Worm (Caenorhabditis elegans) whole organism, young adult: Measurements from ENCODE around the gene acd-4.

Experiments
- B0336.3 ChIP-seq: fragments of 200-800 bp; sonication (Bioruptor generic); IDR thresholded peaks from 2 replicates; pipeline ENCODE4 v1.3.6; 2022; ENCODE audit warnings: missing genetic modification characterization, missing compliant biosample characterization
- D2030.7 ChIP-seq: fragments of 200-800 bp; sonication (Bioruptor generic); IDR thresholded peaks from 2 replicates; pipeline ENCODE4 v1.3.6; 2022; ENCODE audit warnings: missing genetic modification reagents, missing genetic modification characterization, missing compliant biosample characterization
- F23B12.7 ChIP-seq: sonication (generic microtip); optimal IDR thresholded peaks from 2 replicates; lab custom pipeline; 2017; ENCODE audit warnings: missing genetic modification characterization, mild to moderate bottlenecking, missing compliant biosample characterization, antibody characterized with exemption, moderate library complexity; ENCODE audit not compliant: insufficient read depth
- F33H1.4 ChIP-seq: fragments of 200-800 bp; sonication (Bioruptor generic); IDR thresholded peaks from 2 replicates; pipeline ENCODE4 v1.3.6; 2022; ENCODE audit warnings: missing genetic modification reagents, missing genetic modification characterization, missing compliant biosample characterization
- F57A8.1 ChIP-seq: fragments of 200-800 bp; sonication (Bioruptor generic); optimal IDR thresholded peaks from 2 replicates; lab custom pipeline; 2018; ENCODE audit warnings: mild to moderate bottlenecking, missing genetic modification characterization, moderate library complexity, missing compliant biosample characterization
- Y53G8AR.9 ChIP-seq: fragments of 200-800 bp; sonication (Bioruptor generic); conservative IDR thresholded peaks from 2 replicates; pipeline ENCODE4 v1.3.6; 2022; ENCODE audit warnings: missing genetic modification reagents, missing genetic modification characterization, missing compliant biosample characterization
- Y67H2A.10 ChIP-seq: fragments of 200-800 bp; sonication (Bioruptor generic); conservative IDR thresholded peaks from 2 replicates; pipeline ENCODE4 v1.3.6; 2022; ENCODE audit warnings: missing genetic modification reagents, missing genetic modification characterization, missing compliant biosample characterization
- ZK185.1 ChIP-seq: sonication (generic microtip); optimal IDR thresholded peaks from 2 replicates; lab custom pipeline; 2016; ENCODE audit warnings: mild to moderate bottlenecking, missing genetic modification characterization, missing compliant biosample characterization; ENCODE audit not compliant: poor library complexity, severe bottlenecking
- aptf-3 ChIP-seq: fragments of 200-800 bp; sonication (Bioruptor generic); IDR thresholded peaks from 2 replicates; pipeline ENCODE4 v1.3.6; 2022; ENCODE audit warnings: missing genetic modification characterization, missing compliant biosample characterization
- attf-5 ChIP-seq: fragments of 200-800 bp; sonication (Bioruptor generic); optimal IDR thresholded peaks from 2 replicates; lab custom pipeline; 2018; ENCODE audit warnings: mild to moderate bottlenecking, missing genetic modification characterization, missing compliant biosample characterization
- ceh-27 ChIP-seq: fragments of 200-800 bp; sonication (Bioruptor generic); optimal IDR thresholded peaks from 2 replicates; lab custom pipeline; 2018; ENCODE audit warnings: mild to moderate bottlenecking, missing genetic modification characterization, moderate library complexity, missing compliant biosample characterization
- ceh-40 ChIP-seq: fragments of 200-800 bp; sonication (Bioruptor generic); IDR thresholded peaks from 2 replicates; pipeline ENCODE4 v1.3.6; 2022; ENCODE audit warnings: missing genetic modification characterization, missing compliant biosample characterization
- ceh-79 ChIP-seq: sonication (generic microtip); optimal IDR thresholded peaks from 2 replicates; lab custom pipeline; 2017; ENCODE audit warnings: mild to moderate bottlenecking, missing genetic modification characterization, missing compliant biosample characterization
- ceh-91 ChIP-seq: fragments of 200-800 bp; sonication (Bioruptor generic); IDR thresholded peaks from 2 replicates; pipeline ENCODE4 v1.3.6; 2022; ENCODE audit warnings: missing genetic modification reagents, missing genetic modification characterization, missing compliant biosample characterization
- dox-1 ChIP-seq: fragments of 200-800 bp; sonication (Bioruptor generic); IDR thresholded peaks from 2 replicates; pipeline ENCODE4 v1.3.6; 2022; ENCODE audit warnings: missing genetic modification reagents, missing genetic modification characterization, missing compliant biosample characterization
- egl-44 ChIP-seq: fragments of 200-800 bp; sonication (Bioruptor generic); IDR thresholded peaks from 2 replicates; pipeline ENCODE4 v1.3.6; 2022; ENCODE audit warnings: missing genetic modification reagents, missing genetic modification characterization, missing compliant biosample characterization
- ekl-4 ChIP-seq: fragments of 200-800 bp; sonication (Bioruptor generic); IDR thresholded peaks from 2 replicates; pipeline ENCODE4 v1.3.6; 2022; ENCODE audit warnings: missing genetic modification reagents, missing genetic modification characterization, missing compliant biosample characterization
- him-1 ChIP-seq: sonication (generic microtip); optimal IDR thresholded peaks from 2 replicates; lab custom pipeline; 2016; ENCODE audit warnings: missing genotype, missing genetic modification reagents, missing genetic modification characterization, missing compliant biosample characterization
- hlh-12 ChIP-seq: sonication (generic microtip); optimal IDR thresholded peaks from 2 replicates; lab custom pipeline; 2016; ENCODE audit warnings: missing genetic modification characterization, missing compliant biosample characterization
- hsf-1 ChIP-seq: fragments of 200-800 bp; sonication (Bioruptor generic); IDR thresholded peaks from 2 replicates; pipeline ENCODE4 v1.3.6; 2022; ENCODE audit warnings: missing genetic modification reagents, missing genetic modification characterization, missing compliant biosample characterization
- lin-54 ChIP-seq: fragments of 200-800 bp; sonication (Bioruptor generic); optimal IDR thresholded peaks from 2 replicates; lab custom pipeline; 2018; ENCODE audit warnings: mild to moderate bottlenecking, missing genetic modification characterization, missing compliant biosample characterization
- lir-1 ChIP-seq: fragments of 200-800 bp; sonication (Bioruptor generic); conservative IDR thresholded peaks from 2 replicates; pipeline ENCODE4 v1.3.6; 2022; ENCODE audit warnings: missing genetic modification reagents, missing genetic modification characterization, missing compliant biosample characterization
- lsl-1 ChIP-seq: fragments of 200-800 bp; sonication (Bioruptor generic); optimal IDR thresholded peaks from 2 replicates; lab custom pipeline; 2018; ENCODE audit warnings: mild to moderate bottlenecking, missing genetic modification characterization, moderate library complexity, missing compliant biosample characterization
- madf-10 ChIP-seq: sonication (generic microtip); optimal IDR thresholded peaks from 2 replicates; lab custom pipeline; 2016; ENCODE audit warnings: mild to moderate bottlenecking, missing genetic modification characterization, missing compliant biosample characterization
- madf-3 ChIP-seq: fragments of 200-800 bp; sonication (Bioruptor generic); IDR thresholded peaks from 2 replicates; pipeline ENCODE4 v1.3.6; 2022; ENCODE audit warnings: missing genetic modification reagents, missing genetic modification characterization, missing compliant biosample characterization
- madf-6 ChIP-seq: fragments of 200-800 bp; sonication (Bioruptor generic); IDR thresholded peaks from 2 replicates; pipeline ENCODE4 v1.3.6; 2022; ENCODE audit warnings: missing genetic modification reagents, missing genetic modification characterization, missing compliant biosample characterization
- nfya-2 ChIP-seq: fragments of 200-800 bp; sonication (Bioruptor generic); IDR thresholded peaks from 2 replicates; pipeline ENCODE4 v1.3.6; 2022; ENCODE audit warnings: missing genetic modification reagents, missing genetic modification characterization, missing compliant biosample characterization
- nhr-120 ChIP-seq: fragments of 200-800 bp; sonication (Bioruptor generic); IDR thresholded peaks from 2 replicates; pipeline ENCODE4 v1.3.6; 2022; ENCODE audit warnings: missing genetic modification characterization, missing compliant biosample characterization
- nhr-80 ChIP-seq: sonication (generic microtip); optimal IDR thresholded peaks from 2 replicates; lab custom pipeline; 2016; ENCODE audit warnings: missing genetic modification characterization, missing compliant biosample characterization
- pha-4 ChIP-seq: fragments of 150-350 bp; sonication (generic microtip); optimal IDR thresholded peaks from 2 replicates; lab custom pipeline; 2014; ENCODE audit warnings: missing biosample characterization, missing genetic modification reagents, missing genetic modification characterization
- snpc-1.3 ChIP-seq: sonication (generic microtip); optimal IDR thresholded peaks from 2 replicates; lab custom pipeline; 2017; ENCODE audit warnings: missing genetic modification characterization, mild to moderate bottlenecking, missing compliant biosample characterization, antibody characterized with exemption, moderate library complexity, missing genotype, missing genetic modification reagents; ENCODE audit not compliant: insufficient read depth
- snpc-4 ChIP-seq, 5 experiments: fragments of 150-350 bp in 1 of 5; sonication (generic microtip) in 4 of 5; optimal IDR thresholded peaks; 2 replicates each; lab custom pipeline; 2014 to 2018; ENCODE audit warnings: missing genetic modification characterization in 5 of 5, missing biosample characterization in 3 of 5, antibody characterized with exemption in 2 of 5, mild to moderate bottlenecking in 2 of 5, missing compliant biosample characterization in 2 of 5, missing genotype in 2 of 5, moderate library complexity in 2 of 5, missing genetic modification reagents in 1 of 5
- sptf-2 ChIP-seq: fragments of 200-800 bp; sonication (Bioruptor generic); optimal IDR thresholded peaks from 2 replicates; lab custom pipeline; 2018; ENCODE audit warnings: mild to moderate bottlenecking, missing genetic modification characterization, missing compliant biosample characterization
- zfh-2 ChIP-seq: fragments of 200-800 bp; sonication (Bioruptor generic); conservative IDR thresholded peaks from 2 replicates; pipeline ENCODE4 v1.3.6; 2022; ENCODE audit warnings: missing genetic modification reagents, missing genetic modification characterization, missing compliant biosample characterization
- ztf-18 ChIP-seq: sonication (generic microtip); optimal IDR thresholded peaks from 2 replicates; lab custom pipeline; 2016; ENCODE audit warnings: missing genotype, mild to moderate bottlenecking, missing genetic modification characterization, missing compliant biosample characterization
- ztf-28 ChIP-seq: fragments of 200-800 bp; sonication (Bioruptor generic); IDR thresholded peaks from 2 replicates; pipeline ENCODE4 v1.3.6; 2022; ENCODE audit warnings: missing genetic modification reagents, missing genetic modification characterization, missing compliant biosample characterization

The acd-4 gene

ce11 chrV:8610633-8611404 is 27.2 kb upstream of the acd-4 start, which contains the start of gene fip-4:
Gene fip-4 (minus strand): TSS chrV:8611268.
- no peak for TF ChIP-seq hlh-12 (tag; lab: Kevin White, UChicago)
- TF ChIP-seq F23B12.7, result peak; percentile 23
- no peak for TF ChIP-seq D2030.7
- TF ChIP-seq snpc-4 (GFP tag; optimal IDR thresholded peaks at IDR 0.05; lab: Kevin White, UChicago), result no peak
- TF ChIP-seq snpc-4 (tag; optimal IDR thresholded peaks at IDR 0.05; lab: Kevin White, UChicago), result no peak
- TF ChIP-seq zfh-2 (GFP tag; lab: Robert Waterston, UW), result 0 out of 2 replicates have a peak, but pooled peaks have one; percentile 8
- TF ChIP-seq ZK185.1 (tag; lab: Kevin White, UChicago), result peak; percentile 10
- no peak for TF ChIP-seq nhr-120 (GFP tag; lab: Robert Waterston, UW)
- no peak for TF ChIP-seq attf-5 (GFP tag; lab: Kevin White, UChicago)
- 0 out of 2 replicates have a peak, but pooled peaks have one; percentile 23 for TF ChIP-seq aptf-3 (GFP tag; lab: Robert Waterston, UW)
- no peak for TF ChIP-seq ceh-27 (GFP tag; lab: Kevin White, UChicago)
- peak; percentile 67 for TF ChIP-seq nhr-80 (tag; lab: Kevin White, UChicago)
- TF ChIP-seq pha-4, result peak; percentile 68
- 0 out of 2 replicates have a peak, but pooled peaks have one; percentile 18 for TF ChIP-seq B0336.3 (GFP tag; lab: Robert Waterston, UW)
- TF ChIP-seq ztf-28 (GFP tag; lab: Robert Waterston, UW), result no peak
- TF ChIP-seq madf-6 (GFP tag; lab: Robert Waterston, UW), result no peak
- no peak for TF ChIP-seq sptf-2 (GFP tag; lab: Kevin White, UChicago)

ce11 chrV:8615711-8616110 is 22.3 kb upstream of the acd-4 start:
- TF ChIP-seq B0336.3 (GFP tag; lab: Robert Waterston, UW), result 0 out of 2 replicates have a peak, but pooled peaks have one; percentile 16
- TF ChIP-seq hsf-1 (GFP tag; lab: Robert Waterston, UW), result no peak
- no peak for TF ChIP-seq Y53G8AR.9 (GFP tag; lab: Robert Waterston, UW)
- TF ChIP-seq madf-3 (GFP tag; lab: Robert Waterston, UW), result 0 out of 2 replicates have a peak, but pooled peaks have one; percentile 29
- TF ChIP-seq ceh-79, result no peak
- peak; percentile 23 for TF ChIP-seq him-1 (tag; lab: Kevin White, UChicago)
- peak; percentile 22; the same call in 1 of the 2 replicates for TF ChIP-seq ekl-4 (GFP tag; lab: Robert Waterston, UW)
- no peak for TF ChIP-seq nfya-2 (GFP tag; lab: Robert Waterston, UW)

- TF ChIP-seq F57A8.1 (GFP tag; lab: Kevin White, UChicago) (no peak), attf-5 (GFP tag; lab: Kevin White, UChicago) (no peak), sptf-2 (GFP tag; lab: Kevin White, UChicago) (no peak), nhr-80 (tag; lab: Kevin White, UChicago) (no peak), ceh-40 (GFP tag; lab: Robert Waterston, UW) (no peak), lsl-1 (GFP tag; lab: Kevin White, UChicago) (no peak), madf-10 (no peak)
Measured at ce11 chrV:8618738-8619137, 19.3 kb upstream of the acd-4 start, which contains the start of gene grd-5. Gene grd-5 (plus strand): TSS chrV:8619032.

ce11 chrV:8621213-8621612 is 16.8 kb upstream of the acd-4 start, which contains the start of gene idpc-2:
Gene idpc-2 (minus strand): TSS chrV:8621313.
- no peak for TF ChIP-seq D2030.7
- TF ChIP-seq ceh-79, result no peak
- no peak for TF ChIP-seq Y67H2A.10 (GFP tag; lab: Robert Waterston, UW)
- no peak for TF ChIP-seq snpc-4 (GFP tag; optimal IDR thresholded peaks at IDR 0.05; lab: Kevin White, UChicago)
- no peak for TF ChIP-seq snpc-4 (tag; optimal IDR thresholded peaks at IDR 0.05; lab: Kevin White, UChicago)
- TF ChIP-seq lir-1, result no peak
- no peak for TF ChIP-seq madf-10
- no peak for TF ChIP-seq dox-1 (GFP tag; lab: Robert Waterston, UW)
- TF ChIP-seq lin-54, result no peak
- no peak for TF ChIP-seq ceh-91 (GFP tag; lab: Robert Waterston, UW)
- TF ChIP-seq egl-44 (GFP tag; lab: Robert Waterston, UW), result no peak
- TF ChIP-seq snpc-1.3, result no peak
- no peak for TF ChIP-seq madf-6 (GFP tag; lab: Robert Waterston, UW)
- no peak for TF ChIP-seq lsl-1 (GFP tag; lab: Kevin White, UChicago)
- TF ChIP-seq F33H1.4 (GFP tag; lab: Robert Waterston, UW), result no peak
- TF ChIP-seq ztf-18, result no peak
